Worm (Caenorhabditis elegans) whole organism, L1 larva: ENCODE results near the gene hsp-16.41.

ENCODE experiments used
- C16A3.4 ChIP-seq: fragments of 150-350 bp; optimal IDR thresholded peaks from 2 replicates; lab custom pipeline; 2014; ENCODE audit warnings: missing biosample characterization, missing genetic modification characterization
- alr-1 ChIP-seq: fragments of 200-800 bp; sonication (Bioruptor generic); optimal IDR thresholded peaks from 2 replicates; lab custom pipeline; 2018; ENCODE audit warnings: borderline replicate concordance, mild to moderate bottlenecking, missing genetic modification characterization, missing compliant biosample characterization
- ceh-90 ChIP-seq: sonication (generic microtip); optimal IDR thresholded peaks from 2 replicates; lab custom pipeline; 2016; ENCODE audit warnings: missing genetic modification characterization, missing compliant biosample characterization
- fos-1 ChIP-seq: fragments of 150-350 bp; optimal IDR thresholded peaks from 2 replicates; lab custom pipeline; 2014; ENCODE audit warnings: missing biosample characterization, missing genetic modification characterization
- lir-3 ChIP-seq: sonication (generic microtip); optimal IDR thresholded peaks from 2 replicates; lab custom pipeline; 2016; ENCODE audit warnings: mild to moderate bottlenecking, missing genetic modification characterization, moderate library complexity, missing compliant biosample characterization; ENCODE audit not compliant: poor library complexity
- lsy-2 ChIP-seq, 2 experiments: fragments of 150-350 bp; optimal IDR thresholded peaks; 2 replicates each; lab custom pipeline; 2014; ENCODE audit warnings: missing biosample characterization in 2 of 2, missing genetic modification characterization in 2 of 2
- mef-2 ChIP-seq: fragments of 150-350 bp; optimal IDR thresholded peaks from 2 replicates; lab custom pipeline; 2014; ENCODE audit warnings: missing biosample characterization, missing genetic modification characterization
- sox-4 ChIP-seq: sonication (generic microtip); optimal IDR thresholded peaks from 2 replicates; lab custom pipeline; 2016; ENCODE audit warnings: missing genetic modification characterization, missing compliant biosample characterization
- zag-1 ChIP-seq: fragments of 150-350 bp; optimal IDR thresholded peaks from 2 replicates; lab custom pipeline; 2014; ENCODE audit warnings: missing biosample characterization, missing genetic modification characterization
- ztf-4 ChIP-seq: fragments of 150-350 bp; optimal IDR thresholded peaks from 2 replicates; lab custom pipeline; 2014; ENCODE audit warnings: missing biosample characterization, missing genetic modification characterization

DNA sequence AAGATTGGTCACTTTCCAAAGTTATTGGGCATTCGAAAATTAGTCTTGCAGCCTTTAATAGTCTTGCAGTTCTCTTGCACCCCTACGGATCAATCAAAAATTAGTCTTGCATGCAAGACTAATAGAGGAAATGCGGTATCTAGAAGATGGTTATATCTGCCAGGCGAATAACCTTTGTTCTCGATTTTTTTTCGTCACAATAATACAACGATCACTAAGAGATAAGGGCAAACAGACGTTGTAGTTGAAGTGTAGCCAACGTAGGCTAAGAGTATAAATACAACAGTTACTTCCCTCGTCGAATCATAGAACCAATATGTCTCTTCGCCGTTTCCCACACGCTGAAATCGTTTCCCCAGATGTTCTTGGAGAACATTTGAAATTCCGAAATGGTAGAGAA is 36.8 kb downstream of the hsp-16.41 start, which contains the start of gene T10B5.8:
- TF ChIP-seq alr-1 (tag; lab: Kevin White, UChicago) (no peak), lsy-2 (tag; optimal IDR thresholded peaks at IDR 0.05; lab: Kevin White, UChicago) (no peak), ceh-90 (tag; lab: Kevin White, UChicago) (no peak), lir-3 (tag; lab: Kevin White, UChicago) (no peak), C16A3.4 (tag; lab: Kevin White, UChicago) (no peak), ztf-4 (no peak), sox-4 (tag; lab: Kevin White, UChicago) (no peak), fos-1 (tag; lab: Kevin White, UChicago) (no peak), mef-2 (tag; lab: Kevin White, UChicago) (no peak), zag-1 (no peak)
